Fruit fly (Drosophila melanogaster) whole organism, embryonic: ENCODE measurements around the gene sky.

ENCODE experiments used
- Ada2b ChIP-seq: fragments of 200-800 bp; sonication (Bioruptor generic); IDR thresholded peaks from 2 replicates; pipeline ENCODE4 v1.3.6; 2022; ENCODE audit warnings: missing biosample characterization, missing genetic modification characterization
- CG10274 ChIP-seq: fragments of 200-800 bp; sonication (Bioruptor generic); optimal IDR thresholded peaks from 3 replicates; lab custom pipeline; 2017; ENCODE audit warnings: missing biosample characterization, mild to moderate bottlenecking, missing genetic modification characterization
- CG10431 ChIP-seq: fragments of 200-800 bp; sonication (Bioruptor generic); optimal IDR thresholded peaks from 3 replicates; lab custom pipeline; 2018; ENCODE audit warnings: missing biosample characterization, mild to moderate bottlenecking, missing genetic modification characterization
- CG11695 ChIP-seq: fragments of 200-800 bp; sonication (Bioruptor generic); IDR thresholded peaks from 3 replicates; pipeline ENCODE4 v1.3.6; 2022; ENCODE audit warnings: missing biosample characterization, missing genetic modification characterization
- CG12104 ChIP-seq: fragments of 200-800 bp; sonication (Bioruptor generic); optimal IDR thresholded peaks from 3 replicates; lab custom pipeline; 2016; ENCODE audit warnings: missing biosample characterization, missing genetic modification characterization
- CG13296 ChIP-seq: fragments of 200-800 bp; sonication (Bioruptor generic); optimal IDR thresholded peaks from 3 replicates; lab custom pipeline; 2018; ENCODE audit warnings: missing biosample characterization, mild to moderate bottlenecking, missing genetic modification characterization
- CG14441 ChIP-seq: fragments of 200-800 bp; sonication (Bioruptor generic); IDR thresholded peaks from 2 replicates; pipeline ENCODE4 v1.3.6; 2022; ENCODE audit warnings: missing biosample characterization, missing genetic modification characterization
- CG14667 ChIP-seq: fragments of 200-800 bp; sonication (Bioruptor generic); IDR thresholded peaks from 2 replicates; pipeline ENCODE4 v1.3.6; 2022; ENCODE audit warnings: missing biosample characterization, missing genetic modification characterization
- CG17385 ChIP-seq: fragments of 200-800 bp; sonication (Bioruptor generic); optimal IDR thresholded peaks from 3 replicates; lab custom pipeline; 2018; ENCODE audit warnings: missing biosample characterization, mild to moderate bottlenecking, missing genetic modification characterization
- CG2116 ChIP-seq: fragments of 200-800 bp; sonication (Bioruptor generic); optimal IDR thresholded peaks from 3 replicates; lab custom pipeline; 2018; ENCODE audit warnings: missing biosample characterization, mild to moderate bottlenecking, missing genetic modification characterization
- CG2120 ChIP-seq: fragments of 200-800 bp; sonication (Bioruptor generic); optimal IDR thresholded peaks from 3 replicates; lab custom pipeline; 2016; ENCODE audit warnings: missing biosample characterization, missing genetic modification characterization
- CG33557 ChIP-seq: fragments of 200-800 bp; sonication (Bioruptor generic); optimal IDR thresholded peaks from 2 replicates; lab custom pipeline; 2019; ENCODE audit warnings: missing biosample characterization, mild to moderate bottlenecking, missing genetic modification characterization, moderate library complexity
- CG3838 ChIP-seq: fragments of 200-800 bp; sonication (Bioruptor generic); optimal IDR thresholded peaks from 3 replicates; lab custom pipeline; 2016; ENCODE audit warnings: missing biosample characterization, missing genetic modification characterization
- CG42726 ChIP-seq: fragments of 200-800 bp; sonication (Bioruptor generic); IDR thresholded peaks from 2 replicates; pipeline ENCODE4 v1.3.6; 2022; ENCODE audit warnings: missing biosample characterization, missing genetic modification characterization; ENCODE audit not compliant: partially characterized antibody
- CG6654 ChIP-seq: fragments of 200-800 bp; sonication (Bioruptor generic); optimal IDR thresholded peaks from 2 replicates; lab custom pipeline; 2017; ENCODE audit warnings: missing biosample characterization, mild to moderate bottlenecking, missing genetic modification characterization
- CG6765 ChIP-seq: fragments of 200-800 bp; sonication (Bioruptor generic); optimal IDR thresholded peaks from 3 replicates; lab custom pipeline; 2017; ENCODE audit warnings: missing biosample characterization, mild to moderate bottlenecking, missing genetic modification characterization
- CG6813 ChIP-seq: fragments of 200-800 bp; sonication (Bioruptor generic); optimal IDR thresholded peaks from 2 replicates; lab custom pipeline; 2017; ENCODE audit warnings: missing biosample characterization, missing genetic modification characterization, mild to moderate bottlenecking, moderate library complexity, missing genetic modification reagents
- CG6854 ChIP-seq: fragments of 200-800 bp; sonication (Bioruptor generic); optimal IDR thresholded peaks from 3 replicates; lab custom pipeline; 2017; ENCODE audit warnings: missing biosample characterization, mild to moderate bottlenecking, missing genetic modification characterization
- CG7786 ChIP-seq: fragments of 200-800 bp; sonication (Bioruptor generic); optimal IDR thresholded peaks from 2 replicates; lab custom pipeline; 2016; ENCODE audit warnings: missing biosample characterization, missing genetic modification characterization
- CG7963 ChIP-seq: fragments of 200-800 bp; sonication (Bioruptor generic); IDR thresholded peaks from 3 replicates; pipeline ENCODE4 v1.3.6; 2022; ENCODE audit warnings: missing biosample characterization, missing genetic modification characterization; ENCODE audit not compliant: partially characterized antibody
- CG8281 ChIP-seq: fragments of 200-800 bp; sonication (Bioruptor generic); optimal IDR thresholded peaks from 2 replicates; lab custom pipeline; 2018; ENCODE audit warnings: missing biosample characterization, mild to moderate bottlenecking, missing genetic modification characterization, moderate library complexity
- Chrac-16 ChIP-seq: fragments of 200-800 bp; sonication (Bioruptor generic); optimal IDR thresholded peaks from 3 replicates; lab custom pipeline; 2016; ENCODE audit warnings: missing biosample characterization, missing genetic modification characterization
- CkIIα-i1 ChIP-seq: fragments of 200-800 bp; sonication (Bioruptor generic); IDR thresholded peaks from 2 replicates; pipeline ENCODE4 v1.3.6; 2022; ENCODE audit warnings: missing biosample characterization, missing genetic modification characterization
- Dbx ChIP-seq: fragments of 200-800 bp; sonication (Bioruptor generic); IDR thresholded peaks from 3 replicates; pipeline ENCODE4 v1.3.6; 2022; ENCODE audit warnings: missing biosample characterization, missing genetic modification characterization
- Dek ChIP-seq: fragments of 200-800 bp; sonication (Bioruptor generic); optimal IDR thresholded peaks from 3 replicates; lab custom pipeline; 2019; ENCODE audit warnings: missing biosample characterization, mild to moderate bottlenecking, missing genetic modification characterization, moderate library complexity
- Drgx ChIP-seq: fragments of 200-800 bp; sonication (Bioruptor generic); IDR thresholded peaks from 2 replicates; pipeline ENCODE4 v1.3.6; 2022; ENCODE audit warnings: missing biosample characterization, missing genetic modification characterization
- H2.0 ChIP-seq: fragments of 200-800 bp; sonication (Bioruptor generic); IDR thresholded peaks from 2 replicates; pipeline ENCODE4 v1.3.6; 2022; ENCODE audit warnings: missing biosample characterization, missing genetic modification characterization
- HLH4C ChIP-seq: fragments of 200-800 bp; sonication (Bioruptor generic); IDR thresholded peaks from 3 replicates; pipeline ENCODE4 v1.3.6; 2022; ENCODE audit warnings: missing biosample characterization, missing genetic modification characterization; ENCODE audit not compliant: partially characterized antibody
- Hr51 ChIP-seq, 2 experiments: fragments of 200-800 bp; sonication (Bioruptor generic); optimal IDR thresholded peaks; 2 replicates in 1 of 2; 3 replicates in 1 of 2; lab custom pipeline; 2016 to 2018; ENCODE audit warnings: missing biosample characterization in 2 of 2, missing genetic modification characterization in 2 of 2, mild to moderate bottlenecking in 1 of 2, moderate library complexity in 1 of 2
- Hr78 ChIP-seq, 2 experiments: fragments of 200-800 bp in 1 of 2; fragments of >200 bp in 1 of 2; sonication (Bioruptor generic) in 1 of 2; optimal IDR thresholded peaks; 2 replicates each; lab custom pipeline; 2017 to 2019; ENCODE audit warnings: missing biosample characterization in 2 of 2, missing genetic modification characterization in 2 of 2, mild to moderate bottlenecking in 1 of 2, moderate library complexity in 1 of 2
- Lhr ChIP-seq: fragments of 200-800 bp; sonication (Bioruptor generic); optimal IDR thresholded peaks from 3 replicates; lab custom pipeline; 2017; ENCODE audit warnings: mild to moderate bottlenecking, missing biosample characterization, missing genetic modification reagents, missing genetic modification characterization
- Lpt ChIP-seq: fragments of >200 bp; optimal IDR thresholded peaks from 2 replicates; lab custom pipeline; 2018; ENCODE audit warnings: missing biosample characterization, missing genetic modification characterization
- Nf-YC ChIP-seq: fragments of 200-800 bp; optimal IDR thresholded peaks from 3 replicates; lab custom pipeline; 2019; ENCODE audit warnings: missing biosample characterization, mild to moderate bottlenecking, missing genetic modification characterization, moderate library complexity
- Sox102F ChIP-seq: fragments of 200-800 bp; sonication (Bioruptor generic); optimal IDR thresholded peaks from 2 replicates; lab custom pipeline; 2018; ENCODE audit warnings: missing biosample characterization, mild to moderate bottlenecking, missing genetic modification characterization, moderate library complexity
- Sry-δ ChIP-seq: fragments of 200-800 bp; sonication (Bioruptor generic); optimal IDR thresholded peaks from 2 replicates; lab custom pipeline; 2016; ENCODE audit warnings: missing biosample characterization, missing genetic modification characterization
- Stat92E ChIP-seq, 3 experiments: fragments of >200 bp in 2 of 3; fragments of 200-800 bp in 1 of 3; sonication (Bioruptor generic) in 1 of 3; optimal IDR thresholded peaks; 2 replicates each; lab custom pipeline; 2017 to 2019; ENCODE audit warnings: missing biosample characterization in 3 of 3, missing genetic modification characterization in 3 of 3, mild to moderate bottlenecking in 1 of 3, moderate library complexity in 1 of 3
- ash1 ChIP-seq: fragments of 200-800 bp; sonication (Bioruptor generic); optimal IDR thresholded peaks from 2 replicates; lab custom pipeline; 2018; ENCODE audit warnings: missing biosample characterization, mild to moderate bottlenecking, missing genetic modification characterization
- fd3F ChIP-seq: fragments of 200-800 bp; sonication (Bioruptor generic); optimal IDR thresholded peaks from 2 replicates; lab custom pipeline; 2018; ENCODE audit warnings: missing biosample characterization, mild to moderate bottlenecking, missing genetic modification characterization, moderate library complexity
- fru ChIP-seq: fragments of >200 bp; optimal IDR thresholded peaks from 2 replicates; lab custom pipeline; 2017
- ken ChIP-seq: fragments of 200-800 bp; sonication (Bioruptor generic); IDR thresholded peaks from 3 replicates; pipeline ENCODE4 v1.3.6; 2022; ENCODE audit warnings: missing biosample characterization, missing genetic modification characterization
- lola ChIP-seq, 3 experiments: fragments of >200 bp in 2 of 3; fragments of 200-800 bp in 1 of 3; sonication (Bioruptor generic) in 1 of 3; optimal IDR thresholded peaks; 2 replicates each; lab custom pipeline; 2017 to 2019; ENCODE audit warnings: missing biosample characterization in 3 of 3, missing genetic modification characterization in 3 of 3, mild to moderate bottlenecking in 1 of 3, moderate library complexity in 1 of 3
- run ChIP-seq: fragments of 200-800 bp; sonication (Bioruptor generic); optimal IDR thresholded peaks from 3 replicates; lab custom pipeline; 2018; ENCODE audit warnings: missing biosample characterization, mild to moderate bottlenecking, missing genetic modification characterization
- sc ChIP-seq, 3 experiments: fragments of >200 bp in 2 of 3; fragments of 200-800 bp in 1 of 3; sonication (Bioruptor generic) in 1 of 3; optimal IDR thresholded peaks; 2 replicates in 2 of 3; 3 replicates in 1 of 3; lab custom pipeline; 2017; ENCODE audit warnings: mild to moderate bottlenecking in 1 of 3, missing biosample characterization in 1 of 3, missing genetic modification characterization in 1 of 3, missing genetic modification reagents in 1 of 3
- so ChIP-seq: fragments of 200-800 bp; sonication (Bioruptor generic); IDR thresholded peaks from 3 replicates; pipeline ENCODE4 v1.3.6; 2022; ENCODE audit warnings: missing biosample characterization, missing genetic modification characterization
- tx ChIP-seq: fragments of 200-800 bp; sonication (Bioruptor generic); optimal IDR thresholded peaks from 2 replicates; lab custom pipeline; 2016; ENCODE audit warnings: missing biosample characterization, missing genetic modification characterization
- unc-4 ChIP-seq: fragments of 200-800 bp; sonication (Bioruptor generic); IDR thresholded peaks from 2 replicates; pipeline ENCODE4 v1.3.6; 2022; ENCODE audit warnings: missing biosample characterization, missing genetic modification characterization; ENCODE audit not compliant: partially characterized antibody
- wor ChIP-seq: fragments of 200-800 bp; sonication (Bioruptor generic); IDR thresholded peaks from 2 replicates; pipeline ENCODE4 v1.3.6; 2022; ENCODE audit warnings: missing biosample characterization, missing genetic modification characterization
- z ChIP-seq: fragments of 200-800 bp; sonication (Bioruptor generic); IDR thresholded peaks from 3 replicates; pipeline ENCODE4 v1.3.6; 2022; ENCODE audit warnings: missing biosample characterization, missing genetic modification characterization

The sky gene

dm6 chr2L:20950421-20951108 lies 31.8 kb upstream of the sky start (continued):
- TF ChIP-seq Stat92E (GFP tag; optimal IDR thresholded peaks at IDR 0.05; lab: Kevin White, UChicago) (no peak), CG7786 (GFP tag; lab: Kevin White, UChicago) (peak; percentile 10), lola (GFP tag; optimal IDR thresholded peaks at IDR 0.05; lab: Kevin White, UChicago) (no peak), Lhr (no peak), CG12104 (GFP tag; lab: Kevin White, UChicago) (no peak), fru (no peak), Sry-δ (GFP tag; lab: Kevin White, UChicago) (no peak), H2.0 (GFP tag; lab: Robert Waterston, UW) (peak; percentile 70), ash1 (GFP tag; lab: Kevin White, UChicago) (no peak), unc-4 (GFP tag; lab: Robert Waterston, UW) (no peak), CG10431 (GFP tag; lab: Kevin White, UChicago) (no peak), CG7963 (GFP tag; lab: Robert Waterston, UW) (no peak), Hr51 (GFP tag; optimal IDR thresholded peaks at IDR 0.05; lab: Kevin White, UChicago) (peak; percentile 12 to 79), CG14667 (GFP tag; lab: Robert Waterston, UW) (peak; percentile 29; the same call in 1 of the 2 replicates), CG11695 (GFP tag; lab: Robert Waterston, UW) (peak; percentile 59; the same call in 2 of the 3 replicates), CG17385 (GFP tag; lab: Kevin White, UChicago) (peak; percentile 37), fd3F (GFP tag; lab: Kevin White, UChicago) (peak; percentile 5), CG6654 (GFP tag; lab: Kevin White, UChicago) (no peak), wor (GFP tag; lab: Robert Waterston, UW) (peak; percentile 52), CG8281 (tag; lab: Kevin White, UChicago) (no peak), sc (optimal IDR thresholded peaks at IDR 0.05; lab: Kevin White, UChicago) (no peak), sc (GFP tag; optimal IDR thresholded peaks at IDR 0.05; lab: Kevin White, UChicago) (no peak), CG6813 (GFP tag; lab: Kevin White, UChicago) (no peak), tx (GFP tag; lab: Kevin White, UChicago) (peak; percentile 18), Chrac-16 (GFP tag; lab: Kevin White, UChicago) (no peak), CG2116 (GFP tag; lab: Kevin White, UChicago) (no peak), CG6854 (GFP tag; lab: Kevin White, UChicago) (no peak), Dek (peak; percentile 9), CG13296 (no peak), CG33557 (GFP tag; lab: Kevin White, UChicago) (no peak), CkIIα-i1 (GFP tag; lab: Robert Waterston, UW) (no peak), CG6765 (no peak), CG10274 (GFP tag; lab: Kevin White, UChicago) (no peak), Hr78 (GFP tag; optimal IDR thresholded peaks at IDR 0.05; lab: Kevin White, UChicago) (no peak), ken (GFP tag; lab: Robert Waterston, UW) (peak; percentile 64), run (tag; lab: Kevin White, UChicago) (peak; percentile 26), Drgx (GFP tag; lab: Robert Waterston, UW) (no peak), Sox102F (GFP tag; lab: Kevin White, UChicago) (peak; percentile 70), CG42726 (no peak), Lpt (GFP tag; lab: Kevin White, UChicago) (no peak), Dbx (GFP tag; lab: Robert Waterston, UW) (peak; percentile 50; the same call in 1 of the 3 replicates), so (GFP tag; lab: Robert Waterston, UW) (peak; percentile 60; the same call in 1 of the 3 replicates), CG3838 (GFP tag; lab: Kevin White, UChicago) (no peak), CG14441 (GFP tag; lab: Robert Waterston, UW) (0 out of 2 replicates have a peak, but pooled peaks have one; percentile 32), Ada2b (GFP tag; lab: Robert Waterston, UW) (peak; percentile 53; the same call in 1 of the 2 replicates), Nf-YC (no peak), z (GFP tag; lab: Robert Waterston, UW) (no peak), HLH4C (GFP tag; lab: Robert Waterston, UW) (no peak), CG2120 (peak; percentile 61)
